3 fruit fly cellular contexts compared by ENCODE assay signal in genomic region chr3R:6968427-6968826, dm6.
TF ChIP-seq lines count a peak whose summit lies in the region.

No protein-coding gene starts in this region.

TF ChIP-seq in whole organism, prepupa, 60 proteins besides CTCF, POLR2A, EP300 and RAD21:
- TF ChIP-seq CG16779 (tag; optimal IDR thresholded peaks at IDR 0.05; lab: Kevin White, UChicago): no peak
- peak; percentile 20 for TF ChIP-seq CG10631 (GFP tag; optimal IDR thresholded peaks at IDR 0.05; lab: Kevin White, UChicago)
- peak; percentile 10 for TF ChIP-seq esn (GFP tag; optimal IDR thresholded peaks at IDR 0.05; lab: Kevin White, UChicago)
- peak; percentile 11 for TF ChIP-seq Met (GFP tag; optimal IDR thresholded peaks at IDR 0.05; lab: Kevin White, UChicago)
- peak; percentile 20 for TF ChIP-seq Sox102F (GFP tag; optimal IDR thresholded peaks at IDR 0.05; lab: Kevin White, UChicago)
- peak; percentile 73 for TF ChIP-seq Eip78C (GFP tag; lab: Kevin White, UChicago)
- peak; percentile 3 for TF ChIP-seq Smox (GFP tag; optimal IDR thresholded peaks at IDR 0.05; lab: Kevin White, UChicago)
- no peak for TF ChIP-seq vri (GFP tag; optimal IDR thresholded peaks at IDR 0.05; lab: Kevin White, UChicago)
- TF ChIP-seq pdm3 (GFP tag; optimal IDR thresholded peaks at IDR 0.05; lab: Kevin White, UChicago): peak; percentile 9
- TF ChIP-seq CG7368 (GFP tag; optimal IDR thresholded peaks at IDR 0.05; lab: Kevin White, UChicago): no peak
- TF ChIP-seq CG3032 (tag; optimal IDR thresholded peaks at IDR 0.05; lab: Kevin White, UChicago): peak; percentile 8
- TF ChIP-seq svp (GFP tag; lab: Kevin White, UChicago): peak; percentile 61
- TF ChIP-seq ss (GFP tag; optimal IDR thresholded peaks at IDR 0.05; lab: Kevin White, UChicago): no peak
- no peak for TF ChIP-seq dac (GFP tag; optimal IDR thresholded peaks at IDR 0.05; lab: Kevin White, UChicago)
- no peak for TF ChIP-seq CG9139 (GFP tag; optimal IDR thresholded peaks at IDR 0.05; lab: Kevin White, UChicago)
- TF ChIP-seq CG31627 (GFP tag; optimal IDR thresholded peaks at IDR 0.05; lab: Kevin White, UChicago): peak; percentile 11
- TF ChIP-seq topi (GFP tag; optimal IDR thresholded peaks at IDR 0.05; lab: Kevin White, UChicago): peak; percentile 4

TF ChIP-seq in whole organism, pupa, 21 proteins besides CTCF, POLR2A, EP300 and RAD21:
- TF ChIP-seq CG8159 (tag; optimal IDR thresholded peaks at IDR 0.05; lab: Kevin White, UChicago) (peak; percentile 0), Snoo (tag; optimal IDR thresholded peaks at IDR 0.05; lab: Kevin White, UChicago) (no peak)

TF ChIP-seq in whole organism, wandering third instar larva, 38 proteins besides CTCF, POLR2A, EP300 and RAD21:
- TF ChIP-seq br (GFP tag; optimal IDR thresholded peaks at IDR 0.05; lab: Kevin White, UChicago): no peak
- no peak for TF ChIP-seq CG32264 (GFP tag; optimal IDR thresholded peaks at IDR 0.05; lab: Kevin White, UChicago)
- peak in 1 of 2 experiments; percentile 20 for TF ChIP-seq foxo (GFP tag; optimal IDR thresholded peaks at IDR 0.05; lab: Kevin White, UChicago)
- TF ChIP-seq fru (GFP tag; optimal IDR thresholded peaks at IDR 0.05; lab: Kevin White, UChicago): peak; percentile 19
- peak; percentile 14 for TF ChIP-seq Sp1 (GFP tag; optimal IDR thresholded peaks at IDR 0.05; lab: Kevin White, UChicago)
- peak; percentile 18 for TF ChIP-seq h (GFP tag; optimal IDR thresholded peaks at IDR 0.05; lab: Kevin White, UChicago)
- TF ChIP-seq HLH106 (tag; optimal IDR thresholded peaks at IDR 0.05; lab: Kevin White, UChicago): peak; percentile 42
TF ChIP-seq in whole organism, wandering third instar larva: peak in this region for 5.
